Worm (Caenorhabditis elegans) whole organism, L4 larva: Measurements from ENCODE around the gene Y102A5C.4.
A peak's percentile ranks its signal among the peaks of the same experiment; 100 is the strongest.

Source experiments
- ama-1 ChIP-seq: fragments of 150-350 bp; optimal IDR thresholded peaks from 2 replicates; lab custom pipeline; 2014; ENCODE audit warnings: inconsistent platforms, mixed read lengths
- dmd-9 ChIP-seq: fragments of 200-800 bp; sonication (Bioruptor generic); IDR thresholded peaks from 2 replicates; pipeline ENCODE4 v1.3.6; 2022; ENCODE audit warnings: missing genetic modification reagents, missing genetic modification characterization, missing compliant biosample characterization
- madf-9 ChIP-seq: fragments of 200-800 bp; sonication (Bioruptor generic); conservative IDR thresholded peaks from 2 replicates; pipeline ENCODE4 v1.3.6; 2022; ENCODE audit warnings: missing genetic modification reagents, missing genetic modification characterization, missing compliant biosample characterization
- nhr-111 ChIP-seq: fragments of 200-800 bp; sonication (Bioruptor generic); optimal IDR thresholded peaks from 2 replicates; lab custom pipeline; 2018; ENCODE audit warnings: mild to moderate bottlenecking, missing genetic modification characterization, missing compliant biosample characterization
- snpc-4 ChIP-seq: fragments of 150-350 bp; optimal IDR thresholded peaks from 2 replicates; lab custom pipeline; 2014; ENCODE audit warnings: missing biosample characterization, missing genetic modification characterization
- unc-62 ChIP-seq, 3 experiments: fragments of 150-350 bp in 1 of 3; sonication (generic microtip); optimal IDR thresholded peaks in 2 of 3; peaks in 1 of 3; 1 replicate in 1 of 3; 2 replicates in 2 of 3; lab custom pipeline; 2014 to 2017; ENCODE audit warnings: missing biosample characterization in 3 of 3, missing genetic modification characterization in 3 of 3, missing genetic modification reagents in 3 of 3, missing genotype in 1 of 3

ce11 chrV:16879532-16879931, 42.5 kb upstream of the Y102A5C.4 start:
- TF ChIP-seq madf-9 (GFP tag; lab: Robert Waterston, UW) (no peak), unc-62 (GFP tag; optimal IDR thresholded peaks at IDR 0.05 in 1 of 2; lab: Kevin White, UChicago) (peak in 1 of 2 experiments; percentile 94), unc-62 (tag; optimal IDR thresholded peaks at IDR 0.05; lab: Kevin White, UChicago) (no peak), dmd-9 (GFP tag; lab: Robert Waterston, UW) (no peak), nhr-111 (GFP tag; lab: Kevin White, UChicago) (no peak), snpc-4 (tag; lab: Kevin White, UChicago) (no peak), ama-1 (no peak)
